ENCODE assay signal across 2 fruit fly cellular contexts in genomic region chr2L:17195197-17195596, dm6.
TF ChIP-seq lines count a peak whose summit lies in the region.

No protein-coding gene starts in this region.

- peak; percentile 65 to 82 for TF ChIP-seq CTCF in S2 (optimal IDR thresholded peaks at IDR 0.05; lab: Kevin White, UChicago)
- TF ChIP-seq CTCF in whole organism, embryonic (GFP tag; optimal IDR thresholded peaks at IDR 0.05; lab: Kevin White, UChicago): peak; percentile 75

TF ChIP-seq in whole organism, embryonic, 481 proteins besides CTCF, POLR2A, EP300 and RAD21:
- no peak for TF ChIP-seq CG31365 (tag; optimal IDR thresholded peaks at IDR 0.05; lab: Kevin White, UChicago)
- no peak for TF ChIP-seq klu (GFP tag; IDR thresholded peaks at IDR 0.05; lab: Robert Waterston, UW)
- no peak for TF ChIP-seq CG17385 (GFP tag; optimal IDR thresholded peaks at IDR 0.05; lab: Kevin White, UChicago)
- no peak for TF ChIP-seq kni (GFP tag; optimal IDR thresholded peaks at IDR 0.05; lab: Kevin White, UChicago)
- TF ChIP-seq D (optimal IDR thresholded peaks at IDR 0.05; lab: Kevin White, UChicago): no peak
- no peak for TF ChIP-seq D (GFP tag; optimal IDR thresholded peaks at IDR 0.05; lab: Kevin White, UChicago)
- no peak for TF ChIP-seq BtbVII (GFP tag; optimal IDR thresholded peaks at IDR 0.05; lab: Kevin White, UChicago)
